Worm (Caenorhabditis elegans) whole organism, L3 larva: Measurements from ENCODE around the gene acs-20.
A peak's percentile ranks its signal among the peaks of the same experiment; 100 is the strongest.

ENCODE experiments used
- ZK546.5 ChIP-seq: sonication (generic microtip); optimal IDR thresholded peaks from 2 replicates; lab custom pipeline; 2017; ENCODE audit warnings: missing biosample characterization, missing genetic modification characterization
- aly-2 ChIP-seq: fragments of 150-350 bp; optimal IDR thresholded peaks from 2 replicates; lab custom pipeline; 2014; ENCODE audit warnings: missing biosample characterization, missing genetic modification characterization
- ama-1 ChIP-seq: fragments of 150-350 bp; optimal IDR thresholded peaks from 2 replicates; lab custom pipeline; 2018
- ceh-16 ChIP-seq: sonication (generic microtip); optimal IDR thresholded peaks from 2 replicates; lab custom pipeline; 2017; ENCODE audit warnings: missing biosample characterization, missing genetic modification characterization
- ceh-9 ChIP-seq: sonication (generic microtip); optimal IDR thresholded peaks from 2 replicates; lab custom pipeline; 2018; ENCODE audit warnings: missing biosample characterization, missing genetic modification characterization
- egl-27 ChIP-seq: sonication (generic microtip); optimal IDR thresholded peaks from 4 replicates; lab custom pipeline; 2017; ENCODE audit warnings: missing biosample characterization, missing genetic modification reagents, missing genetic modification characterization
- elt-1 ChIP-seq: fragments of 150-350 bp; optimal IDR thresholded peaks from 2 replicates; lab custom pipeline; 2014; ENCODE audit warnings: missing biosample characterization, missing genetic modification characterization
- elt-2 ChIP-seq: sonication (generic microtip); optimal IDR thresholded peaks from 2 replicates; lab custom pipeline; 2016; ENCODE audit warnings: missing genetic modification reagents, mild to moderate bottlenecking, missing genetic modification characterization, missing compliant biosample characterization
- eor-1 ChIP-seq, 2 experiments: fragments of 150-350 bp; optimal IDR thresholded peaks; 2 replicates each; lab custom pipeline; 2014 to 2018; ENCODE audit warnings: missing biosample characterization in 2 of 2, missing genetic modification characterization in 2 of 2
- fkh-10 ChIP-seq: sonication (generic microtip); optimal IDR thresholded peaks from 2 replicates; lab custom pipeline; 2017; ENCODE audit warnings: missing biosample characterization, missing genetic modification reagents, missing genetic modification characterization
- fkh-2 ChIP-seq: fragments of 150-350 bp; optimal IDR thresholded peaks from 2 replicates; lab custom pipeline; 2014; ENCODE audit warnings: missing biosample characterization, missing genetic modification reagents, missing genetic modification characterization
- fos-1 ChIP-seq: fragments of 150-350 bp; optimal IDR thresholded peaks from 2 replicates; lab custom pipeline; 2014; ENCODE audit warnings: missing biosample characterization, missing genetic modification characterization
- hmg-11 ChIP-seq: sonication (generic microtip); optimal IDR thresholded peaks from 2 replicates; lab custom pipeline; 2016; ENCODE audit warnings: missing genetic modification characterization, missing compliant biosample characterization
- jun-1 ChIP-seq: fragments of 150-350 bp; optimal IDR thresholded peaks from 2 replicates; lab custom pipeline; 2014; ENCODE audit warnings: missing biosample characterization, missing genetic modification reagents, missing genetic modification characterization
- lin-39 ChIP-seq: fragments of 150-350 bp; optimal IDR thresholded peaks from 2 replicates; lab custom pipeline; 2018; ENCODE audit warnings: missing biosample characterization, missing genetic modification reagents, missing genetic modification characterization
- lsy-12 ChIP-seq: sonication (generic microtip); optimal IDR thresholded peaks from 2 replicates; lab custom pipeline; 2016; ENCODE audit warnings: mild to moderate bottlenecking, missing genetic modification characterization, missing compliant biosample characterization
- mdl-1 ChIP-seq: fragments of 150-350 bp; optimal IDR thresholded peaks from 2 replicates; lab custom pipeline; 2014; ENCODE audit warnings: missing biosample characterization, missing genetic modification characterization
- mml-1 ChIP-seq: fragments of 150-350 bp; sonication (generic microtip); optimal IDR thresholded peaks from 3 replicates; lab custom pipeline; 2014; ENCODE audit warnings: missing biosample characterization, missing genetic modification characterization
- nfya-1 ChIP-seq: sonication (generic microtip); optimal IDR thresholded peaks from 2 replicates; lab custom pipeline; 2017; ENCODE audit warnings: missing genetic modification characterization, mild to moderate bottlenecking, missing compliant biosample characterization, antibody characterized with exemption, moderate library complexity; ENCODE audit not compliant: insufficient read depth
- nhr-11 ChIP-seq: fragments of 150-350 bp; optimal IDR thresholded peaks from 2 replicates; lab custom pipeline; 2014; ENCODE audit warnings: missing biosample characterization, missing genetic modification characterization
- nhr-23 ChIP-seq: fragments of 150-350 bp; optimal IDR thresholded peaks from 2 replicates; lab custom pipeline; 2014; ENCODE audit warnings: missing biosample characterization, missing genetic modification reagents, missing genetic modification characterization
- nhr-237 ChIP-seq: fragments of 150-350 bp; optimal IDR thresholded peaks from 2 replicates; lab custom pipeline; 2014; ENCODE audit warnings: missing biosample characterization, missing genetic modification characterization
- nhr-25 ChIP-seq: sonication (generic microtip); optimal IDR thresholded peaks from 2 replicates; lab custom pipeline; 2017; ENCODE audit warnings: missing biosample characterization, missing genetic modification characterization
- nhr-43 ChIP-seq: sonication (generic microtip); optimal IDR thresholded peaks from 2 replicates; lab custom pipeline; 2016; ENCODE audit warnings: mild to moderate bottlenecking, missing genetic modification characterization, missing compliant biosample characterization; ENCODE audit not compliant: poor library complexity, severe bottlenecking
- nhr-67 ChIP-seq: fragments of 150-350 bp; optimal IDR thresholded peaks from 2 replicates; lab custom pipeline; 2014; ENCODE audit warnings: missing biosample characterization, missing genetic modification characterization
- nhr-76 ChIP-seq: fragments of 150-350 bp; sonication (generic microtip); optimal IDR thresholded peaks from 5 replicates; lab custom pipeline; 2014; ENCODE audit warnings: missing biosample characterization, missing genetic modification characterization
- nhr-77 ChIP-seq: fragments of 150-350 bp; optimal IDR thresholded peaks from 2 replicates; lab custom pipeline; 2014; ENCODE audit warnings: missing biosample characterization, missing genetic modification characterization
- pha-4 ChIP-seq: fragments of 150-350 bp; optimal IDR thresholded peaks from 2 replicates; lab custom pipeline; 2014; ENCODE audit warnings: missing biosample characterization, missing genetic modification reagents, missing genetic modification characterization
- pqm-1 ChIP-seq: fragments of 150-350 bp; optimal IDR thresholded peaks from 2 replicates; lab custom pipeline; 2017; ENCODE audit warnings: missing biosample characterization, missing genetic modification characterization, inconsistent platforms
- sea-2 ChIP-seq: fragments of 150-350 bp; sonication (generic microtip); optimal IDR thresholded peaks from 4 replicates; lab custom pipeline; 2014; ENCODE audit warnings: missing biosample characterization, missing genetic modification reagents, missing genetic modification characterization
- skn-1 ChIP-seq: fragments of 150-350 bp; optimal IDR thresholded peaks from 2 replicates; lab custom pipeline; 2014; ENCODE audit warnings: missing biosample characterization, missing genetic modification characterization
- snpc-4 ChIP-seq: fragments of 150-350 bp; optimal IDR thresholded peaks from 2 replicates; lab custom pipeline; 2014; ENCODE audit warnings: missing biosample characterization, missing genetic modification characterization
- unc-62 ChIP-seq: fragments of 150-350 bp; sonication (generic microtip); optimal IDR thresholded peaks from 4 replicates; lab custom pipeline; 2014; ENCODE audit warnings: missing biosample characterization, missing genetic modification reagents, missing genetic modification characterization
- zag-1 ChIP-seq: fragments of 150-350 bp; optimal IDR thresholded peaks from 2 replicates; lab custom pipeline; 2014; ENCODE audit warnings: missing biosample characterization, missing genetic modification characterization
- ztf-11 ChIP-seq: fragments of 150-350 bp; optimal IDR thresholded peaks from 2 replicates; lab custom pipeline; 2014; ENCODE audit warnings: missing biosample characterization, missing genetic modification characterization

Gene acs-20

ce11 chrIV:12371879-12372278 lies 26.6 kb downstream of the acs-20 start, which contains the start of gene wdr-46 (continued):
- peak; percentile 33 for TF ChIP-seq egl-27 (tag; lab: Kevin White, UChicago)
- peak; percentile 71 for TF ChIP-seq jun-1
- TF ChIP-seq, all 47 proteins: peak for 22

- no peak for TF ChIP-seq pqm-1 (tag; lab: Kevin White, UChicago)
- TF ChIP-seq pha-4 (tag; lab: Kevin White, UChicago) = no peak
- TF ChIP-seq jun-1 = no peak
- TF ChIP-seq ztf-11 (tag; lab: Kevin White, UChicago) = no peak
- TF ChIP-seq aly-2 (tag; lab: Kevin White, UChicago) = no peak
- no peak for TF ChIP-seq egl-27 (tag; lab: Kevin White, UChicago)
- no peak for TF ChIP-seq ama-1 (lab: Kevin White, UChicago)
- no peak for TF ChIP-seq nhr-77 (tag; lab: Kevin White, UChicago)
- no peak for TF ChIP-seq snpc-4 (tag; lab: Kevin White, UChicago)
- no peak for TF ChIP-seq unc-62 (GFP tag; lab: Kevin White, UChicago)
- TF ChIP-seq elt-1 (tag; lab: Kevin White, UChicago) = no peak
- no peak for TF ChIP-seq nhr-76 (tag; lab: Kevin White, UChicago)
- no peak for TF ChIP-seq lsy-12 (tag; lab: Kevin White, UChicago)
- TF ChIP-seq fkh-2 (tag; lab: Kevin White, UChicago) = no peak
- TF ChIP-seq nhr-11 (tag; lab: Kevin White, UChicago) = no peak
- TF ChIP-seq nhr-23 = no peak
- no peak for TF ChIP-seq ceh-16 (tag; lab: Kevin White, UChicago)
- no peak for TF ChIP-seq elt-2
Observed at ce11 chrIV:12371340-12371739, 27.2 kb downstream of the acs-20 start.

- TF ChIP-seq nhr-25 (tag; lab: Kevin White, UChicago) (peak; percentile 92), elt-2 (no peak), elt-1 (tag; lab: Kevin White, UChicago) (peak; percentile 71), ztf-11 (tag; lab: Kevin White, UChicago) (no peak), fkh-10 (no peak), lin-39 (no peak)
Observed at ce11 chrIV:12366571-12366970, 31.9 kb downstream of the acs-20 start.

ce11 chrIV:12364964-12365363 lies 33.5 kb downstream of the acs-20 start:
- TF ChIP-seq jun-1 = no peak
- peak; percentile 47 for TF ChIP-seq nfya-1
- no peak for TF ChIP-seq ZK546.5 (tag; lab: Kevin White, UChicago)
- peak; percentile 10 for TF ChIP-seq elt-1 (tag; lab: Kevin White, UChicago)
- TF ChIP-seq hmg-11 (tag; lab: Kevin White, UChicago) = peak; percentile 76
- no peak for TF ChIP-seq skn-1 (tag; lab: Kevin White, UChicago)
- no peak for TF ChIP-seq fkh-2 (tag; lab: Kevin White, UChicago)
- TF ChIP-seq lsy-12 (tag; lab: Kevin White, UChicago) = no peak
- TF ChIP-seq elt-2 = no peak
- TF ChIP-seq pqm-1 (tag; lab: Kevin White, UChicago) = no peak
- no peak for TF ChIP-seq ceh-9 (tag; lab: Kevin White, UChicago)
- no peak for TF ChIP-seq nhr-237 (tag; lab: Kevin White, UChicago)
- TF ChIP-seq aly-2 (tag; lab: Kevin White, UChicago) = no peak
- TF ChIP-seq mml-1 (tag; lab: Kevin White, UChicago) = no peak
- TF ChIP-seq fos-1 = no peak
- TF ChIP-seq snpc-4 (tag; lab: Kevin White, UChicago) = peak; percentile 11
- TF ChIP-seq mdl-1 (tag; lab: Kevin White, UChicago) = no peak
- TF ChIP-seq nhr-43 (tag; lab: Kevin White, UChicago) = no peak
- no peak for TF ChIP-seq zag-1 (tag; lab: Kevin White, UChicago)
- TF ChIP-seq fkh-10 = peak; percentile 14
- TF ChIP-seq nhr-67 = no peak
- no peak for TF ChIP-seq nhr-23
- no peak for TF ChIP-seq eor-1 (tag; optimal IDR thresholded peaks at IDR 0.05; lab: Kevin White, UChicago)
- TF ChIP-seq unc-62 (GFP tag; lab: Kevin White, UChicago) = no peak
- no peak for TF ChIP-seq sea-2
- TF ChIP-seq nhr-77 (tag; lab: Kevin White, UChicago) = no peak
- peak; percentile 62 for TF ChIP-seq lin-39
